Worm (Caenorhabditis elegans) whole organism, L2 larva: Measurements from ENCODE around the gene C30G7.4.

ENCODE experiments used
- C34F6.9 ChIP-seq: fragments of 150-350 bp; optimal IDR thresholded peaks from 2 replicates; lab custom pipeline; 2014; ENCODE audit warnings: missing biosample characterization, missing genetic modification characterization
- F13H6.1 ChIP-seq: sonication (generic microtip); optimal IDR thresholded peaks from 2 replicates; lab custom pipeline; 2016; ENCODE audit warnings: missing genetic modification characterization, missing compliant biosample characterization
- R02D3.7 ChIP-seq: fragments of 150-350 bp; optimal IDR thresholded peaks from 2 replicates; lab custom pipeline; 2014; ENCODE audit warnings: missing biosample characterization, missing genetic modification characterization
- alr-1 ChIP-seq: fragments of 150-350 bp; optimal IDR thresholded peaks from 2 replicates; lab custom pipeline; 2014; ENCODE audit warnings: missing biosample characterization, missing genetic modification characterization
- aly-2 ChIP-seq: fragments of 150-350 bp; optimal IDR thresholded peaks from 2 replicates; lab custom pipeline; 2014; ENCODE audit warnings: missing biosample characterization, missing genetic modification characterization
- ceh-16 ChIP-seq: fragments of 150-350 bp; optimal IDR thresholded peaks from 2 replicates; lab custom pipeline; 2014; ENCODE audit warnings: missing biosample characterization, missing genetic modification characterization
- dmd-4 ChIP-seq: sonication (generic microtip); optimal IDR thresholded peaks from 2 replicates; lab custom pipeline; 2017; ENCODE audit warnings: missing biosample characterization, missing genetic modification characterization
- egl-27 ChIP-seq: sonication (generic microtip); optimal IDR thresholded peaks from 3 replicates; lab custom pipeline; 2017; ENCODE audit warnings: missing biosample characterization, missing genetic modification reagents, missing genetic modification characterization
- elt-1 ChIP-seq: fragments of 150-350 bp; optimal IDR thresholded peaks from 2 replicates; lab custom pipeline; 2014; ENCODE audit warnings: missing biosample characterization, missing genetic modification characterization
- elt-3 ChIP-seq: sonication (generic microtip); optimal IDR thresholded peaks from 2 replicates; lab custom pipeline; 2017; ENCODE audit warnings: missing biosample characterization, missing genetic modification characterization
- fos-1 ChIP-seq: fragments of 150-350 bp; optimal IDR thresholded peaks from 2 replicates; lab custom pipeline; 2014; ENCODE audit warnings: missing biosample characterization, missing genetic modification characterization
- lin-11 ChIP-seq: fragments of 150-350 bp; sonication (generic microtip); optimal IDR thresholded peaks from 2 replicates; lab custom pipeline; 2014; ENCODE audit warnings: missing biosample characterization, missing genetic modification characterization, inconsistent platforms, mixed read lengths
- lsy-2 ChIP-seq, 2 experiments: fragments of 150-350 bp in 1 of 2; sonication (generic microtip) in 1 of 2; optimal IDR thresholded peaks; 2 replicates each; lab custom pipeline; 2014 to 2017; ENCODE audit warnings: missing biosample characterization in 2 of 2, missing genetic modification characterization in 2 of 2
- mab-5 ChIP-seq: fragments of 150-350 bp; optimal IDR thresholded peaks from 2 replicates; lab custom pipeline; 2014; ENCODE audit warnings: missing biosample characterization, missing genetic modification characterization
- mdl-1 ChIP-seq, 2 experiments: fragments of 150-350 bp in 1 of 2; sonication (generic microtip) in 1 of 2; optimal IDR thresholded peaks; 2 replicates each; lab custom pipeline; 2017; ENCODE audit warnings: missing biosample characterization in 2 of 2, missing genetic modification characterization in 2 of 2
- nhr-10 ChIP-seq: sonication (generic microtip); optimal IDR thresholded peaks from 2 replicates; lab custom pipeline; 2017; ENCODE audit warnings: missing biosample characterization, missing genetic modification characterization
- nhr-11 ChIP-seq: fragments of 150-350 bp; optimal IDR thresholded peaks from 2 replicates; lab custom pipeline; 2014; ENCODE audit warnings: missing biosample characterization, missing genetic modification characterization
- nhr-12 ChIP-seq: fragments of 150-350 bp; optimal IDR thresholded peaks from 2 replicates; lab custom pipeline; 2014; ENCODE audit warnings: missing biosample characterization, missing genetic modification characterization
- nhr-129 ChIP-seq: fragments of 150-350 bp; optimal IDR thresholded peaks from 2 replicates; lab custom pipeline; 2014; ENCODE audit warnings: missing biosample characterization, missing genetic modification characterization
- nhr-25 ChIP-seq: fragments of 150-350 bp; sonication (generic microtip); optimal IDR thresholded peaks from 3 replicates; lab custom pipeline; 2014; ENCODE audit warnings: missing biosample characterization, missing genetic modification characterization
- nhr-6 ChIP-seq: fragments of 150-350 bp; optimal IDR thresholded peaks from 2 replicates; lab custom pipeline; 2014; ENCODE audit warnings: missing biosample characterization, missing genetic modification characterization
- nhr-77 ChIP-seq: fragments of 150-350 bp; optimal IDR thresholded peaks from 2 replicates; lab custom pipeline; 2014; ENCODE audit warnings: missing biosample characterization, missing genetic modification characterization
- sma-3 ChIP-seq: sonication (generic microtip); optimal IDR thresholded peaks from 2 replicates; lab custom pipeline; 2016; ENCODE audit warnings: missing genetic modification reagents, missing genetic modification characterization, missing compliant biosample characterization
- sma-9 ChIP-seq, 2 experiments: fragments of 150-350 bp in 1 of 2; sonication (generic microtip) in 1 of 2; optimal IDR thresholded peaks; 2 replicates each; lab custom pipeline; 2014 to 2016; ENCODE audit warnings: missing genetic modification characterization in 2 of 2, mild to moderate bottlenecking in 1 of 2, missing biosample characterization in 1 of 2, missing compliant biosample characterization in 1 of 2, missing genetic modification reagents in 1 of 2, moderate library complexity in 1 of 2
- snpc-4 ChIP-seq: fragments of 150-350 bp; optimal IDR thresholded peaks from 2 replicates; lab custom pipeline; 2014; ENCODE audit warnings: missing biosample characterization, missing genetic modification characterization
- zag-1 ChIP-seq: fragments of 150-350 bp; optimal IDR thresholded peaks from 2 replicates; lab custom pipeline; 2014; ENCODE audit warnings: missing biosample characterization, missing genetic modification characterization
- ztf-11 ChIP-seq: sonication (generic microtip); optimal IDR thresholded peaks from 2 replicates; lab custom pipeline; 2017; ENCODE audit warnings: missing biosample characterization, missing genetic modification characterization
- ztf-4 ChIP-seq: fragments of 150-350 bp; optimal IDR thresholded peaks from 2 replicates; lab custom pipeline; 2014; ENCODE audit warnings: missing biosample characterization, missing genetic modification characterization

The C30G7.4 gene

DNA sequence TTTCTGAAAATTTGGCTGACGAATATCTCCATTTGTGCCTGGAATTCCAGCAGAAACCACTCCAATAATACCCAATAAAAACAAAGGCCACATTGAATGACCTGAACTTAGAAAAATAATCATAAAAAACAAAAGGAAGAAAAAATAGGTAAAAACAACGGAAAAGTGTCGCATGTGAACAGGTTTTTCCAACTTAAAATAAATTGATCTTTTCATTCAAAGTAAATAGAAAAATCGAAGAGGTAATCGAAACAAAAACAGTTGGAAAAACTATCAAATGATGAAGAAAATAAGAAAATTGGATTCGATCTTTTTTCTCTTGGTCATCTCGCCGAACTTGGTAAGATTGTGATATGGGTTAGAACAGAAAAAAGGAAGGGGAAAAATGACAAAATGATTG, 25.4 kb downstream of the C30G7.4 start, which contains the start of gene zmp-4:
TSS of gene zmp-4 (minus strand) at position 101 of the 400 bp plus-strand sequence.
- TF ChIP-seq aly-2 (tag; lab: Kevin White, UChicago) (no peak), zag-1 (no peak), lsy-2 (tag; optimal IDR thresholded peaks at IDR 0.05; lab: Kevin White, UChicago) (no peak), nhr-12 (no peak), sma-3 (GFP tag; lab: Kevin White, UChicago) (no peak), sma-9 (GFP tag; optimal IDR thresholded peaks at IDR 0.05; lab: Kevin White, UChicago) (no peak), sma-9 (tag; optimal IDR thresholded peaks at IDR 0.05; lab: Kevin White, UChicago) (no peak), egl-27 (tag; lab: Kevin White, UChicago) (no peak), elt-1 (tag; lab: Kevin White, UChicago) (no peak), fos-1 (tag; lab: Kevin White, UChicago) (no peak)

DNA sequence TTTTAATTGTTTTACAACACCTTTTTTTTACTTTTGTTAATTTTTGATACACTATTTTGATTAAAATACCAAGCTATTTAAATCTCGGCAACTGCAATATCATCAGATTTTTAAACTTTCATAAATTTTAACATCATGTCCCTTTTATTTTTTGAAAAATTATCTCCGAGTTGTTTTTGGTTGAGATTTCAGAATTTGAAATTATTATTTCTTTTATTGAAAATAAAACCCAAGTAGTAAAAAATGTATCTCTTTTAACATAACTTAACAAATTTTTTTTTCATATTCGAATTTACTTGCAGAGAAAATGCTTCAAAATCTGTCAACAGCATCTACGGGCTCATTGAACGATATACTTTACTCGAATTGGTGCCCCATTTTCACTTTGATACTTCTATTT, 31.3 kb downstream of the C30G7.4 start, which contains the start of gene H12D21.11:
TSS of gene H12D21.11 (plus strand) at position 301 of the 400 bp plus-strand sequence.
- TF ChIP-seq alr-1 = no peak
- no peak for TF ChIP-seq sma-3 (GFP tag; lab: Kevin White, UChicago)
- TF ChIP-seq egl-27 (tag; lab: Kevin White, UChicago) = no peak
- no peak for TF ChIP-seq nhr-129 (tag; lab: Kevin White, UChicago)

DNA sequence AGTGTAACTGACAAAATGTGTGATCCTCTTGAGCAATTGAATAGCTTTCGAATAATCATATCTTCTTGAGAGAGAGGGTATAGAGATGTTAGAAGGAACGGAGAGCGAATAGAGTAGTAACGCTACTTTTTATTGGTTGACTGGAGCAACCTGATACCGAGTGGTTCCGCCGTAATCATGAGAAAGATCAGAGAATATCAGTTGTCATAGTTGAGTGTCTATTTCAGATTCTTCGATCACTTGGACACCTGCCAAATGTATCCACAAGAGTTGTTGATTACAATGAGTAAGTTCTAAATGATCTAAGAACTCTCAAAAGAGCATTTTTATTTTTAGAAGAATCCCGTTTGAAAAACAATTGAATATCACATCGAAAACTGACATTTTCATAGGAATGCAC, 36.2 kb downstream of the C30G7.4 start:
- TF ChIP-seq nhr-10 (no peak), mdl-1 (tag; optimal IDR thresholded peaks at IDR 0.05; lab: Kevin White, UChicago) (no peak), lin-11 (no peak), mab-5 (tag; lab: Kevin White, UChicago) (no peak)

ce11 chrV:14909331-14909835, 37.5 kb downstream of the C30G7.4 start, which contains the start of gene H12D21.9:
Gene H12D21.9, minus strand, starts transcription at chrV:14909478.
- no peak for TF ChIP-seq mdl-1 (tag; optimal IDR thresholded peaks at IDR 0.05; lab: Kevin White, UChicago)
- TF ChIP-seq C34F6.9 = peak; percentile 2

ce11 chrV:14907445-14907844, 39.5 kb downstream of the C30G7.4 start:
- TF ChIP-seq elt-3 (tag; lab: Kevin White, UChicago) (no peak), sma-3 (GFP tag; lab: Kevin White, UChicago) (no peak)

DNA sequence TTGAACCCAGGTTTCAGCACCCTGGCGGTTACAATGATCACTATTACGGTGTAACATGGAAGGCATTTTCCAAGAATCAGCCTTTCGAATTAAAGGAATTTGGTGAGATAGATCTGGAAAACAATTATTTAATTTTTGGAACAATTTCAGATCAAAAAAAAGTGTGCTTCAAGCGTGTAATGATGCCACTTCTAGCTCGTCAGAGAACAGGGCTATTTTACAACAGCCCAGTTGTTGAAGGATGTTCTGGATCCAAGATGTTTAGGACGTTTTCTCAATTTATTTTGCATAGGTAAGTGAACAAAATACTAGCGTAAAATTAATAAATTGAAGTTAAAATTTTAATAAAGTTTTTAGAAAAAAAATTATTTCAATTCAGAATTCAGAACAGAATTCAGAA, 46.0 kb downstream of the C30G7.4 start:
- TF ChIP-seq nhr-11 (tag; lab: Kevin White, UChicago) = no peak
- TF ChIP-seq egl-27 (tag; lab: Kevin White, UChicago) = no peak
- no peak for TF ChIP-seq aly-2 (tag; lab: Kevin White, UChicago)
- TF ChIP-seq ceh-16 (tag; lab: Kevin White, UChicago) = no peak
- no peak for TF ChIP-seq ztf-11 (tag; lab: Kevin White, UChicago)
- no peak for TF ChIP-seq lin-11
- TF ChIP-seq nhr-25 (tag; lab: Kevin White, UChicago) = no peak
- no peak for TF ChIP-seq dmd-4 (tag; lab: Kevin White, UChicago)
- TF ChIP-seq zag-1 = no peak
- TF ChIP-seq mdl-1 (tag; optimal IDR thresholded peaks at IDR 0.05; lab: Kevin White, UChicago) = no peak

- TF ChIP-seq dmd-4 (tag; lab: Kevin White, UChicago) = no peak
- no peak for TF ChIP-seq snpc-4 (tag; lab: Kevin White, UChicago)
- TF ChIP-seq R02D3.7 (tag; lab: Kevin White, UChicago) = no peak
- no peak for TF ChIP-seq C34F6.9
- TF ChIP-seq elt-1 (tag; lab: Kevin White, UChicago) = no peak
- TF ChIP-seq nhr-77 (tag; lab: Kevin White, UChicago) = no peak
- no peak for TF ChIP-seq nhr-6 (tag; lab: Kevin White, UChicago)
- no peak for TF ChIP-seq ztf-11 (tag; lab: Kevin White, UChicago)
- no peak for TF ChIP-seq nhr-11 (tag; lab: Kevin White, UChicago)
- TF ChIP-seq F13H6.1 = no peak
- TF ChIP-seq ceh-16 (tag; lab: Kevin White, UChicago) = no peak
- no peak for TF ChIP-seq zag-1
- TF ChIP-seq mdl-1 (tag; optimal IDR thresholded peaks at IDR 0.05; lab: Kevin White, UChicago) = no peak
- no peak for TF ChIP-seq sma-3 (GFP tag; lab: Kevin White, UChicago)
- no peak for TF ChIP-seq ztf-4 (tag; lab: Kevin White, UChicago)
These were observed 47.4 kb downstream of the C30G7.4 start, which contains the start of gene H12D21.10 for ce11 chrV:14899545-14899944. Gene H12D21.10, plus strand, starts transcription at chrV:14899804.
